Fruit fly (Drosophila melanogaster) S2 (cell line): Measurements from ENCODE around the gene tow.

Experiments
- CG8478 ChIP-seq: fragments of >200 bp; optimal IDR thresholded peaks from 2 replicates; lab custom pipeline; 2018
- CTCF ChIP-seq, 2 experiments: fragments of >200 bp; optimal IDR thresholded peaks; 2 replicates each; lab custom pipeline; 2018

DNA sequence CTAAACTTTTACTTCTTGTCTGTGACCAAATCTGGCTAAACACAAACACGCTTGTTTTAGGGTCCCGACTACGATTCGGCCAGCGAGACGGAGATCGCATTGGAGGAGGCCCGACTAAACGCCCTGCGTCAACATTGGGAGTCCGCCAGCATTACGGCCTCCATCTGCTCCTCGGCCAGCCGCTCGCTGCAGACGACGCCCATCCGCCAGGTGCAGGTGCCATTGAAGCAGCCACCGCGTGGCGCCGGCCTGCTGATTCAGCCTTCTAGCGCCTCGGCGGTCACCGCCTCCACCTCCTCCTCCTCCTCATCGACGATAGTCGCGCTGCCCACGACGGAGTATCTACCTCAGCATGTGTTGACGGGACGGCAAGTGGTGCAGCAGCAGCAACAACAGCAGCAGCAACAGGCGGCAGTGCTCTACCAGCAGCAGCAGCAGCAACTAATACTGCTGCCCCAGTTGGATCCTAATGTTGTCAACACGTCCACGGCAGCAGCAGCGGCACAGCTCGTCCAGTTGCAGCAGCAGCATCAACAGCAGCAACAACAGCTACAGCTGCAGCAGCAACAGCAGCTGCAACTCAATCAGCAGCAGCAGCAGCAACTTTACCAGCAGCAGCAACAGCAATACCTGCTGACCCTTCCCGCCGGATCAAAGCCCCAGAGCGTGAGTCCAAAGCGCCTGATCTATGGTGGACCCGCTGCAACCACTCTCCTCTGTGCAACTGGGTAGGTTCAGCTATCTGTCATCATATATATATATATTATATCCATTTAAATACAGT is 4.7 kb downstream of the tow start:
- TF ChIP-seq CG8478 (no peak), CTCF (optimal IDR thresholded peaks at IDR 0.05; lab: Kevin White, UChicago) (no peak)
